Fruit fly (Drosophila melanogaster) whole organism, prepupa: ENCODE data around the gene CG31075.

ENCODE experiments used
- Blimp-1 ChIP-seq: fragments of 200-800 bp; sonication (Bioruptor generic); optimal IDR thresholded peaks from 3 replicates; lab custom pipeline; 2017; ENCODE audit warnings: missing biosample characterization, missing genetic modification characterization, mild to moderate bottlenecking, moderate library complexity, missing genetic modification reagents
- CG10631 ChIP-seq: fragments of 200-800 bp; sonication (Bioruptor generic); optimal IDR thresholded peaks from 2 replicates; lab custom pipeline; 2016; ENCODE audit warnings: missing biosample characterization, missing genetic modification characterization
- CG11294 ChIP-seq: fragments of 200-800 bp; sonication (Bioruptor generic); IDR thresholded peaks from 2 replicates; pipeline ENCODE4 v1.3.6; 2022; ENCODE audit warnings: missing biosample characterization, missing genetic modification characterization
- CG11902 ChIP-seq: fragments of 200-800 bp; sonication (Bioruptor generic); optimal IDR thresholded peaks from 3 replicates; lab custom pipeline; 2016; ENCODE audit warnings: missing biosample characterization, missing genetic modification characterization
- CG15336 ChIP-seq: fragments of 200-800 bp; sonication (Bioruptor generic); IDR thresholded peaks from 2 replicates; pipeline ENCODE4 v1.3.6; 2022; ENCODE audit warnings: missing biosample characterization, missing genetic modification characterization
- CG3032 ChIP-seq: fragments of 200-800 bp; optimal IDR thresholded peaks from 2 replicates; lab custom pipeline; 2019; ENCODE audit warnings: missing biosample characterization, mild to moderate bottlenecking, missing genetic modification characterization, moderate library complexity
- CG31627 ChIP-seq: fragments of 200-800 bp; sonication (Bioruptor generic); optimal IDR thresholded peaks from 3 replicates; lab custom pipeline; 2016; ENCODE audit warnings: missing biosample characterization, missing genetic modification characterization
- CG32006 ChIP-seq: fragments of 200-800 bp; sonication (Bioruptor generic); optimal IDR thresholded peaks from 3 replicates; lab custom pipeline; 2017; ENCODE audit warnings: missing biosample characterization, mild to moderate bottlenecking, missing genetic modification characterization
- CG34406 ChIP-seq: fragments of 200-800 bp; sonication (Bioruptor generic); optimal IDR thresholded peaks from 3 replicates; lab custom pipeline; 2016; ENCODE audit warnings: missing biosample characterization, missing genetic modification characterization
- CG4318 ChIP-seq: fragments of 200-800 bp; sonication (Bioruptor generic); optimal IDR thresholded peaks from 3 replicates; lab custom pipeline; 2017; ENCODE audit warnings: missing biosample characterization, mild to moderate bottlenecking, missing genetic modification characterization
- CG6163 ChIP-seq: fragments of 200-800 bp; sonication (Bioruptor generic); IDR thresholded peaks from 3 replicates; pipeline ENCODE4 v1.3.6; 2022; ENCODE audit warnings: missing biosample characterization, missing genetic modification characterization
- CG6792 ChIP-seq: fragments of 200-800 bp; sonication (Bioruptor generic); optimal IDR thresholded peaks from 3 replicates; lab custom pipeline; 2016; ENCODE audit warnings: missing biosample characterization, missing genetic modification characterization
- CG6808 ChIP-seq: fragments of 200-800 bp; sonication (Bioruptor generic); optimal IDR thresholded peaks from 3 replicates; lab custom pipeline; 2017; ENCODE audit warnings: missing biosample characterization, missing genetic modification characterization, mild to moderate bottlenecking, moderate library complexity, missing genetic modification reagents
- CG8119 ChIP-seq: fragments of 200-800 bp; sonication (Bioruptor generic); IDR thresholded peaks from 3 replicates; pipeline ENCODE4 v1.3.6; 2022; ENCODE audit warnings: missing biosample characterization, missing genetic modification characterization
- CG8632 ChIP-seq: fragments of 200-800 bp; sonication (Bioruptor generic); optimal IDR thresholded peaks from 3 replicates; lab custom pipeline; 2016; ENCODE audit warnings: missing biosample characterization, missing genetic modification characterization
- CG9139 ChIP-seq: fragments of 200-800 bp; sonication (Bioruptor generic); optimal IDR thresholded peaks from 3 replicates; lab custom pipeline; 2017; ENCODE audit warnings: missing biosample characterization, mild to moderate bottlenecking, missing genetic modification characterization
- Eip75B ChIP-seq: fragments of 200-800 bp; sonication (Bioruptor generic); optimal IDR thresholded peaks from 3 replicates; lab custom pipeline; 2016; ENCODE audit warnings: missing biosample characterization, missing genetic modification characterization
- Eip78C ChIP-seq: fragments of 200-800 bp; sonication (Bioruptor generic); peaks from one replicate; lab custom pipeline; 2016; ENCODE audit warnings: missing biosample characterization, missing genetic modification characterization
- Eip93F ChIP-seq: fragments of 200-800 bp; sonication (Bioruptor generic); optimal IDR thresholded peaks from 2 replicates; lab custom pipeline; 2016; ENCODE audit warnings: missing biosample characterization, mild to moderate bottlenecking, missing genetic modification characterization
- Ets96B ChIP-seq: fragments of 200-800 bp; optimal IDR thresholded peaks from 2 replicates; lab custom pipeline; 2019; ENCODE audit warnings: missing biosample characterization, mild to moderate bottlenecking, missing genetic modification characterization, moderate library complexity
- Gug ChIP-seq: fragments of 200-800 bp; sonication (Bioruptor generic); IDR thresholded peaks from 2 replicates; pipeline ENCODE4 v1.3.6; 2022; ENCODE audit warnings: missing biosample characterization, missing genetic modification characterization
- Hr4 ChIP-seq: fragments of 200-800 bp; sonication (Bioruptor generic); optimal IDR thresholded peaks from 3 replicates; lab custom pipeline; 2016; ENCODE audit warnings: missing biosample characterization, missing genetic modification characterization
- Lpt ChIP-seq: fragments of 200-800 bp; sonication (Bioruptor generic); optimal IDR thresholded peaks from 3 replicates; lab custom pipeline; 2016; ENCODE audit warnings: missing biosample characterization, missing genetic modification characterization
- Met ChIP-seq: fragments of 200-800 bp; sonication (Bioruptor generic); optimal IDR thresholded peaks from 3 replicates; lab custom pipeline; 2016; ENCODE audit warnings: missing biosample characterization, missing genetic modification characterization
- OdsH ChIP-seq: fragments of 200-800 bp; sonication (Bioruptor generic); optimal IDR thresholded peaks from 3 replicates; lab custom pipeline; 2016; ENCODE audit warnings: missing biosample characterization, missing genetic modification characterization
- Smox ChIP-seq: fragments of 200-800 bp; sonication (Bioruptor generic); optimal IDR thresholded peaks from 3 replicates; lab custom pipeline; 2016; ENCODE audit warnings: missing biosample characterization, missing genetic modification characterization
- Sox15 ChIP-seq: fragments of 200-800 bp; sonication (Bioruptor generic); optimal IDR thresholded peaks from 3 replicates; lab custom pipeline; 2016; ENCODE audit warnings: missing biosample characterization, missing genetic modification characterization
- achi ChIP-seq: fragments of 200-800 bp; sonication (Bioruptor generic); optimal IDR thresholded peaks from 3 replicates; lab custom pipeline; 2016; ENCODE audit warnings: missing biosample characterization, missing genetic modification characterization
- acj6 ChIP-seq: fragments of 200-800 bp; sonication (Bioruptor generic); optimal IDR thresholded peaks from 3 replicates; lab custom pipeline; 2016; ENCODE audit warnings: missing biosample characterization, missing genetic modification characterization
- cyc ChIP-seq: fragments of 200-800 bp; sonication (Bioruptor generic); optimal IDR thresholded peaks from 3 replicates; lab custom pipeline; 2016; ENCODE audit warnings: missing biosample characterization, missing genetic modification characterization
- dsx ChIP-seq: fragments of 200-800 bp; optimal IDR thresholded peaks from 3 replicates; lab custom pipeline; 2019; ENCODE audit warnings: missing biosample characterization, mild to moderate bottlenecking, missing genetic modification characterization, moderate library complexity; ENCODE audit not compliant: poor library complexity, severe bottlenecking
- eg ChIP-seq: fragments of 200-800 bp; sonication (Bioruptor generic); IDR thresholded peaks from 3 replicates; pipeline ENCODE4 v1.3.6; 2022; ENCODE audit warnings: missing biosample characterization, missing genetic modification characterization
- esn ChIP-seq: fragments of 200-800 bp; sonication (Bioruptor generic); optimal IDR thresholded peaks from 2 replicates; lab custom pipeline; 2016; ENCODE audit warnings: missing biosample characterization, mild to moderate bottlenecking, missing genetic modification characterization, moderate library complexity
- fd59A ChIP-seq: fragments of 200-800 bp; sonication (Bioruptor generic); optimal IDR thresholded peaks from 2 replicates; lab custom pipeline; 2017; ENCODE audit warnings: missing biosample characterization, mild to moderate bottlenecking, missing genetic modification characterization, missing genetic modification reagents
- fkh ChIP-seq: fragments of 200-800 bp; sonication (Bioruptor generic); optimal IDR thresholded peaks from 3 replicates; lab custom pipeline; 2017; ENCODE audit warnings: missing biosample characterization, mild to moderate bottlenecking, missing genetic modification characterization, moderate library complexity
- lz ChIP-seq: fragments of 200-800 bp; sonication (Bioruptor generic); optimal IDR thresholded peaks from 3 replicates; lab custom pipeline; 2016; ENCODE audit warnings: missing biosample characterization, missing genetic modification characterization
- net ChIP-seq: fragments of 200-800 bp; sonication (Bioruptor generic); optimal IDR thresholded peaks from 3 replicates; lab custom pipeline; 2016; ENCODE audit warnings: missing biosample characterization, missing genetic modification characterization
- spab ChIP-seq: fragments of 200-800 bp; sonication (Bioruptor generic); optimal IDR thresholded peaks from 2 replicates; lab custom pipeline; 2017; ENCODE audit warnings: missing biosample characterization, mild to moderate bottlenecking, missing genetic modification characterization, missing genetic modification reagents
- ss ChIP-seq, 2 experiments: fragments of 200-800 bp; sonication (Bioruptor generic); optimal IDR thresholded peaks; 2 replicates in 1 of 2; 3 replicates in 1 of 2; lab custom pipeline; 2017 to 2018; ENCODE audit warnings: mild to moderate bottlenecking in 2 of 2, missing biosample characterization in 2 of 2, missing genetic modification characterization in 2 of 2, moderate library complexity in 1 of 2
- svp ChIP-seq: fragments of 200-800 bp; sonication (Bioruptor generic); peaks from one replicate; lab custom pipeline; 2016; ENCODE audit warnings: missing biosample characterization, missing genetic modification characterization
- topi ChIP-seq: fragments of 200-800 bp; sonication (Bioruptor generic); optimal IDR thresholded peaks from 3 replicates; lab custom pipeline; 2016; ENCODE audit warnings: missing biosample characterization, missing genetic modification characterization
- vri ChIP-seq: fragments of 200-800 bp; sonication (Bioruptor generic); optimal IDR thresholded peaks from 3 replicates; lab custom pipeline; 2016; ENCODE audit warnings: missing biosample characterization, mild to moderate bottlenecking, missing genetic modification characterization

Gene CG31075

DNA sequence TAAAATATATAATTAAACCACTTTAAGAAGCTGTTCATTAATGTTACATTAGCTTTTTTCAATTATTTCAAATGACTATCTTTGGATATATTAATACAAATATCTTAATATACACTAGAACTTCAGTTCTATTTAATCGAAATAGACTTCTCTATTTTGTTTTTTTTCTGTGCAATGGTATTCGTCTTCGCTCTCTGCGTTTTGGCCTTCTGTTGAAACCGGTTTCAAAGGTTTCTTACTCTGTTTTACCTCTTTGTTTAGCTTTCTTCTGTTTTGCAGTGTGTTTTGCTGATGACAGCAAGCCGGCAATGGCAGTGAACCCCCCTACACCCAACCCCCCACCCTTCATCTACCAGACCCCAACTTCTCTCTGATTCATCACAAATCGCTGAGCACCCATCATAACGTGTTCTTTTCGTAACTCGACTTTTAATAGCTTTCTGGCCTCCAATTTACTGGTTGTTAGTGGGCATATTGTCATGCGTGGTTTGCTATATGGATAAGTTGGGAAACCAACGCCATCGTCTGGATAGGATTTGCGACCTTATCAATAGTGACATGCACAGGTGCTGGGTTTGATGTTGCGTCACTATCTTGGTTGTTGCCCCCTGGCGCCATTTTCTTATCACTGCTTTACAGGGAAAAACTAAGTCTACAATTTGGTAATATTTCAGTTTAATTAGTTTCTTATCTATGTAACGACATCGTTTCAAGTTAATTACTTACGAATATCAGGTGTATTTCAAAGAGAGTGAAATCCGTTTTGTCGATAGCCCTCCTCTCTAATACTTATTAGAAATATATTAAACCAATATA, 19.3 kb downstream of the CG31075 start (continued):
- peak; percentile 28 for TF ChIP-seq svp (GFP tag; lab: Kevin White, UChicago)
- no peak for TF ChIP-seq CG9139 (GFP tag; lab: Kevin White, UChicago)
- no peak for TF ChIP-seq Blimp-1 (GFP tag; lab: Kevin White, UChicago)
- TF ChIP-seq Ets96B (tag; lab: Kevin White, UChicago) = no peak
- TF ChIP-seq Eip93F = no peak
- no peak for TF ChIP-seq CG6808
- TF ChIP-seq Eip78C (GFP tag; lab: Kevin White, UChicago) = peak; percentile 83
- no peak for TF ChIP-seq CG6792 (GFP tag; lab: Kevin White, UChicago)
- TF ChIP-seq Eip75B (GFP tag; lab: Kevin White, UChicago) = no peak
- no peak for TF ChIP-seq CG3032 (tag; lab: Kevin White, UChicago)
- TF ChIP-seq Gug (GFP tag; lab: Robert Waterston, UW) = no peak
- no peak for TF ChIP-seq topi (GFP tag; lab: Kevin White, UChicago)

DNA sequence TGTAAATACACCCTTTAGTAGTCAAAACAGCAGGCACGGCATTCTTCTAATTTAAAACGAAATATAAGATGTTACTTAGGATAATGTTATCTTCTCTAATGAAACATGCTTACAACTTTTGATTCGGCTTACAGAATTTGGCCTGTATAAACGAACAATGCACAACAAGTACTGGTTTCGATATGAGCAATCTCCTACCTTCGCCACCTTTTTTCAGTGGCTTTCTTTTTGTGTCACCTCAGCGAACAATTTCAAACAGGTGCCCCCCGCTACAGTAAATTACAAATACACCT, 20.1 kb downstream of the CG31075 start:
- TF ChIP-seq svp (GFP tag; lab: Kevin White, UChicago) = peak; percentile 71
- no peak for TF ChIP-seq CG8632 (GFP tag; lab: Kevin White, UChicago)
- TF ChIP-seq esn (GFP tag; lab: Kevin White, UChicago) = peak; percentile 25
- TF ChIP-seq CG34406 (GFP tag; lab: Kevin White, UChicago) = peak; percentile 21
- no peak for TF ChIP-seq Hr4 (GFP tag; lab: Kevin White, UChicago)
- TF ChIP-seq Blimp-1 (GFP tag; lab: Kevin White, UChicago) = no peak
- no peak for TF ChIP-seq fd59A
- peak; percentile 26 for TF ChIP-seq CG32006 (GFP tag; lab: Kevin White, UChicago)
- TF ChIP-seq Met = no peak
- no peak for TF ChIP-seq CG9139 (GFP tag; lab: Kevin White, UChicago)
- peak; percentile 23 for TF ChIP-seq acj6 (GFP tag; lab: Kevin White, UChicago)

DNA sequence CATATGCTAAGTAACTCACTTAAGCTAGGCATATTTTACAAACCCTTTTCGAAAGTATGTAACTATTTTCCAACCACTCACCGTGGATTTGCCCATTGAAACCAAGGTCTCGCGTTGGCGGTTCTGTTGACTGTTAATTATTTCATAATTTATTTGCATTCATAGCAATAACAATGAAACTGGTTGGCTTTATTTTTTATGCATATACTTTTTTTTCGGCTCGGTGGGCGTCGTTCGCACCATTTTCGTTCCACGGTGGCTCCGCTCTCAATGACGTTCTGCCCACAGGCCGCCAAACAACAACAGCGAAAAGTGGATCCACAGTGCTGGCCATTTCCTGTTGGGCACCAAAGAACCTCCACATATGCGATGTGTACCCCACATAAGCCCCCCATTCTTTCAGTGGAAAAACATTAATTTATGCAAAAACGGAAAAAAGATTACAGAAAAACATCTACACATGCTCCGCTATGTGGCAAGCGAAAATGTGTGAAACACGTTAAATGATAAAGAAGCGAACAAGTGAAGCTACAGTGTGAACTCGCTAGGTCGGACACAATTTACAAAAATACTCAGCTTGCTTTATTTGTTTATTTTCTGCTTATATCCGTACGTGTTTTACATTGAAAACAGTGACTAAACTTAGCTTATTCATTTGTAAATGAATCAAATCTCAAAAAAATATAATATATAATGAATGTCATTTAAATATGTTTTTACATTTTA, 20.6 kb downstream of the CG31075 start:
- TF ChIP-seq dsx (GFP tag; lab: Kevin White, UChicago) (peak; percentile 27), net (GFP tag; lab: Kevin White, UChicago) (no peak), CG32006 (GFP tag; lab: Kevin White, UChicago) (peak; percentile 42), achi (GFP tag; lab: Kevin White, UChicago) (peak; percentile 40), CG11294 (GFP tag; lab: Robert Waterston, UW) (peak; percentile 35; the same call in 1 of the 2 replicates), CG8119 (GFP tag; lab: Robert Waterston, UW) (peak; percentile 60), CG15336 (GFP tag; lab: Robert Waterston, UW) (peak; percentile 60), Eip78C (GFP tag; lab: Kevin White, UChicago) (peak; percentile 72), cyc (GFP tag; lab: Kevin White, UChicago) (peak; percentile 22), CG4318 (GFP tag; lab: Kevin White, UChicago) (peak; percentile 15), Eip93F (no peak), esn (GFP tag; lab: Kevin White, UChicago) (peak; percentile 52), Hr4 (GFP tag; lab: Kevin White, UChicago) (peak; percentile 4), ss (GFP tag; optimal IDR thresholded peaks at IDR 0.05; lab: Kevin White, UChicago) (no peak), CG9139 (GFP tag; lab: Kevin White, UChicago) (peak; percentile 27), CG34406 (GFP tag; lab: Kevin White, UChicago) (peak; percentile 30), topi (GFP tag; lab: Kevin White, UChicago) (peak; percentile 39), CG10631 (GFP tag; lab: Kevin White, UChicago) (peak; percentile 51), OdsH (peak; percentile 59), Smox (GFP tag; lab: Kevin White, UChicago) (peak; percentile 17), eg (GFP tag; lab: Robert Waterston, UW) (peak; percentile 69), acj6 (GFP tag; lab: Kevin White, UChicago) (peak; percentile 56), Blimp-1 (GFP tag; lab: Kevin White, UChicago) (peak; percentile 20), spab (no peak), Gug (GFP tag; lab: Robert Waterston, UW) (peak; percentile 47; the same call in 1 of the 2 replicates), lz (GFP tag; lab: Kevin White, UChicago) (peak; percentile 36), svp (GFP tag; lab: Kevin White, UChicago) (peak; percentile 80), Ets96B (tag; lab: Kevin White, UChicago) (peak; percentile 1), Lpt (GFP tag; lab: Kevin White, UChicago) (no peak), fkh (GFP tag; lab: Kevin White, UChicago) (no peak), CG6163 (GFP tag; lab: Robert Waterston, UW) (peak; percentile 61; the same call in 1 of the 3 replicates), vri (no peak), CG31627 (GFP tag; lab: Kevin White, UChicago) (peak; percentile 5), Sox15 (GFP tag; lab: Kevin White, UChicago) (peak; percentile 25), CG11902 (no peak)
